Fruit fly (Drosophila melanogaster): ENCODE measurements around the gene gskt.

The gskt gene

DNA sequence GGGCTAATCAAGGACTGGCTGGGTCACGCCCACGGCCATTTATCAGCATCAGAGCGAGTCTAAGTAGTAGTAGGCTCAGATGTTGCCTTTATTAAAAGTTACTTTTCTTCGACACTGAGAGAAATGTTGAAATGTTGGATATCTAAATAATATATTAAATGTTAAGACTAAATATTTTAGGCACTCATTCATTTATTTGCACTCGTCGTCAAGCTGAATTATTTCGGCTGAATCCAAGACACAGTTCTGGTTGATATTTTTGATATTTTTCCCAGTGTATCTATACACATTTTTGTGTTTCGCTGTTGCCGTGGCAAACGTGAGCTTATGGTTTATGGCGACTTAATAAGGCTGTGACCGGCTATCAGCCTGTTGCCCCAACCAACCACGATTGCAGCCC lies 47.2 kb upstream of the gskt start (continued):
- TF ChIP-seq phol (tag; optimal IDR thresholded peaks at IDR 0.05) = peak; percentile 86
- no peak for TF ChIP-seq CG9797 (GFP tag; optimal IDR thresholded peaks at IDR 0.05)
- peak; percentile 53 for TF ChIP-seq CG1529 (GFP tag; optimal IDR thresholded peaks at IDR 0.05)
- TF ChIP-seq org-1 (GFP tag; optimal IDR thresholded peaks at IDR 0.05) = peak; percentile 27
- no peak for TF ChIP-seq Bteb2 (GFP tag; optimal IDR thresholded peaks at IDR 0.05)
- no peak for TF ChIP-seq Dip2 (GFP tag; IDR thresholded peaks at IDR 0.05)
- TF ChIP-seq CG13624 (GFP tag; optimal IDR thresholded peaks at IDR 0.05) = no peak
- TF ChIP-seq Drgx (GFP tag; IDR thresholded peaks at IDR 0.05) = peak; percentile 82
- peak; percentile 61 for TF ChIP-seq CG9727 (GFP tag; optimal IDR thresholded peaks at IDR 0.05)
- peak; percentile 14 for TF ChIP-seq wek (GFP tag; optimal IDR thresholded peaks at IDR 0.05)
- peak; percentile 81 for TF ChIP-seq slbo (GFP tag; IDR thresholded peaks at IDR 0.05)
- no peak for TF ChIP-seq pita (GFP tag; optimal IDR thresholded peaks at IDR 0.05)
- peak; percentile 51 for TF ChIP-seq CG10274 (GFP tag; optimal IDR thresholded peaks at IDR 0.05)
- peak; percentile 81 for TF ChIP-seq gem (tag; optimal IDR thresholded peaks at IDR 0.05)
- peak; percentile 82 for TF ChIP-seq CG31441 (GFP tag; IDR thresholded peaks at IDR 0.05)
- peak; percentile 59 for TF ChIP-seq nmo (GFP tag; optimal IDR thresholded peaks at IDR 0.05)
- peak; percentile 60 for TF ChIP-seq Max (GFP tag; optimal IDR thresholded peaks at IDR 0.05)
- peak; percentile 63; the same call in 2 of the 3 replicates for TF ChIP-seq Mrtf (GFP tag; IDR thresholded peaks at IDR 0.05)
- TF ChIP-seq Tbp (GFP tag; optimal IDR thresholded peaks at IDR 0.05) = no peak
- peak; percentile 61 for TF ChIP-seq Rx (GFP tag; IDR thresholded peaks at IDR 0.05)
- TF ChIP-seq ash1 (GFP tag; optimal IDR thresholded peaks at IDR 0.05) = no peak
- TF ChIP-seq ERR (GFP tag; optimal IDR thresholded peaks at IDR 0.05) = no peak
- TF ChIP-seq Fer1 (GFP tag; optimal IDR thresholded peaks at IDR 0.05) = peak; percentile 82
- TF ChIP-seq CG3726 (GFP tag; IDR thresholded peaks at IDR 0.05) = peak; percentile 79; the same call in 2 of the 3 replicates
- TF ChIP-seq Bdp1 (GFP tag; optimal IDR thresholded peaks at IDR 0.05) = no peak
- TF ChIP-seq her (GFP tag; optimal IDR thresholded peaks at IDR 0.05) = no peak
- TF ChIP-seq Hr3 (GFP tag; optimal IDR thresholded peaks at IDR 0.05) = peak; percentile 50
- peak; percentile 57; the same call in 1 of the 2 replicates for TF ChIP-seq CG31224 (GFP tag; IDR thresholded peaks at IDR 0.05)
- TF ChIP-seq CG7928 (GFP tag; optimal IDR thresholded peaks at IDR 0.05) = peak; percentile 20
- no peak for TF ChIP-seq BEAF-32 (GFP tag; optimal IDR thresholded peaks at IDR 0.05)
- no peak for TF ChIP-seq gcm2 (GFP tag; optimal IDR thresholded peaks at IDR 0.05)
- no peak for TF ChIP-seq CG42726 (GFP tag; IDR thresholded peaks at IDR 0.05; ENCODE audit: partially characterized antibody)
- no peak for TF ChIP-seq fu2 (GFP tag; optimal IDR thresholded peaks at IDR 0.05)
- TF ChIP-seq pnt (GFP tag; optimal IDR thresholded peaks at IDR 0.05) = peak; percentile 35
- no peak for TF ChIP-seq kni (GFP tag; optimal IDR thresholded peaks at IDR 0.05)
- peak; percentile 29; the same call in 1 of the 2 replicates for TF ChIP-seq al (GFP tag; IDR thresholded peaks at IDR 0.05)
- peak; percentile 40 for TF ChIP-seq CG8281 (tag; optimal IDR thresholded peaks at IDR 0.05)
- TF ChIP-seq E2f2 (GFP tag; IDR thresholded peaks at IDR 0.05) = peak; percentile 53; the same call in 1 of the 2 replicates
- TF ChIP-seq tgo (GFP tag; IDR thresholded peaks at IDR 0.05) = peak; percentile 75
- TF ChIP-seq ara (GFP tag; IDR thresholded peaks at IDR 0.05) = peak; percentile 67; the same call in 1 of the 2 replicates
- TF ChIP-seq CG13775 (GFP tag; optimal IDR thresholded peaks at IDR 0.05) = peak; percentile 40
- TF ChIP-seq unc-4 (GFP tag; IDR thresholded peaks at IDR 0.05; ENCODE audit: partially characterized antibody) = no peak
- TF ChIP-seq NK7.1 (GFP tag; optimal IDR thresholded peaks at IDR 0.05) = no peak
- no peak for TF ChIP-seq ftz-f1 (GFP tag; optimal IDR thresholded peaks at IDR 0.05)
- TF ChIP-seq Dad (GFP tag; optimal IDR thresholded peaks at IDR 0.05) = no peak
- TF ChIP-seq ttk (GFP tag; IDR thresholded peaks at IDR 0.05) = peak; percentile 65
- peak; percentile 38; the same call in 1 of the 2 replicates for TF ChIP-seq klu (GFP tag; IDR thresholded peaks at IDR 0.05)
- no peak; the same call in 1 of the 2 replicates for TF ChIP-seq peb (GFP tag; IDR thresholded peaks at IDR 0.05)
- TF ChIP-seq CG11695 (GFP tag; IDR thresholded peaks at IDR 0.05) = peak; percentile 68; the same call in 2 of the 3 replicates
- TF ChIP-seq Mes4 (GFP tag; optimal IDR thresholded peaks at IDR 0.05) = no peak
- TF ChIP-seq CG11723 (GFP tag; optimal IDR thresholded peaks at IDR 0.05) = peak; percentile 60
- peak; percentile 87 for TF ChIP-seq sisA (GFP tag; IDR thresholded peaks at IDR 0.05)
